Worm (Caenorhabditis elegans) whole organism, L4/young adult: Measurements from ENCODE around the gene F01E11.18.

Source experiments
- W03F9.2 ChIP-seq: fragments of 150-350 bp; optimal IDR thresholded peaks from 2 replicates; lab custom pipeline; 2014; ENCODE audit warnings: missing biosample characterization, missing genetic modification characterization
- dao-5 ChIP-seq: sonication (generic microtip); optimal IDR thresholded peaks from 2 replicates; lab custom pipeline; 2016; ENCODE audit warnings: missing genotype, missing genetic modification characterization, moderate library complexity, missing compliant biosample characterization
- him-1 ChIP-seq: sonication (generic microtip); optimal IDR thresholded peaks from 2 replicates; lab custom pipeline; 2016; ENCODE audit warnings: missing genotype, missing genetic modification reagents, missing genetic modification characterization, missing compliant biosample characterization

- no peak for TF ChIP-seq W03F9.2 (tag; lab: Kevin White, UChicago)
- TF ChIP-seq him-1: no peak
- no peak for TF ChIP-seq dao-5 (tag; lab: Kevin White, UChicago)
Measured at ce11 chrX:6939917-6940316, 49.5 kb upstream of the F01E11.18 start, which contains the start of gene C16E9.1.
